Worm (Caenorhabditis elegans) whole organism, mixed stage, embryonic: Measurements from ENCODE around the gene npr-39.

Experiments
- bed-3 ChIP-seq: fragments of 200-800 bp; sonication (Bioruptor generic); optimal IDR thresholded peaks from 3 replicates; lab custom pipeline; 2018; ENCODE audit warnings: mild to moderate bottlenecking, missing genetic modification characterization, moderate library complexity, missing compliant biosample characterization
- cnd-1 ChIP-seq: fragments of 200-800 bp; sonication (Bioruptor generic); optimal IDR thresholded peaks from 2 replicates; lab custom pipeline; 2018; ENCODE audit warnings: mild to moderate bottlenecking, missing genetic modification characterization, missing compliant biosample characterization
- mls-2 ChIP-seq: sonication (generic microtip); optimal IDR thresholded peaks from 2 replicates; lab custom pipeline; 2016; ENCODE audit warnings: mild to moderate bottlenecking, missing genetic modification characterization, moderate library complexity, missing compliant biosample characterization
- nhr-2 ChIP-seq: fragments of 150-350 bp; optimal IDR thresholded peaks from 2 replicates; lab custom pipeline; 2014; ENCODE audit warnings: missing biosample characterization, missing genetic modification characterization
- nhr-237 ChIP-seq: fragments of 150-350 bp; optimal IDR thresholded peaks from 2 replicates; lab custom pipeline; 2014; ENCODE audit warnings: missing biosample characterization, missing genetic modification characterization
- nhr-76 ChIP-seq: sonication (generic microtip); optimal IDR thresholded peaks from 2 replicates; lab custom pipeline; 2017; ENCODE audit warnings: missing biosample characterization, missing genetic modification characterization
- pha-4 ChIP-seq: fragments of 150-350 bp; optimal IDR thresholded peaks from 2 replicates; lab custom pipeline; 2018; ENCODE audit warnings: missing biosample characterization, missing genetic modification reagents, missing genetic modification characterization
- snpc-4 ChIP-seq: fragments of 150-350 bp; optimal IDR thresholded peaks from 2 replicates; lab custom pipeline; 2014; ENCODE audit warnings: missing biosample characterization, missing genetic modification characterization
- sptf-1 ChIP-seq: sonication (generic microtip); optimal IDR thresholded peaks from 2 replicates; lab custom pipeline; 2017; ENCODE audit warnings: mild to moderate bottlenecking, missing genetic modification characterization, moderate library complexity, missing compliant biosample characterization
- tbx-8 ChIP-seq: fragments of 200-800 bp; sonication (Bioruptor generic); optimal IDR thresholded peaks from 2 replicates; lab custom pipeline; 2018; ENCODE audit warnings: mild to moderate bottlenecking, missing genetic modification characterization, moderate library complexity, missing compliant biosample characterization
- unc-39 ChIP-seq: fragments of 150-350 bp; optimal IDR thresholded peaks from 2 replicates; lab custom pipeline; 2014; ENCODE audit warnings: missing biosample characterization, missing genetic modification characterization
- ztf-11 ChIP-seq: fragments of 150-350 bp; optimal IDR thresholded peaks from 2 replicates; lab custom pipeline; 2014; ENCODE audit warnings: missing biosample characterization, missing genetic modification characterization

- TF ChIP-seq nhr-76 (tag; lab: Kevin White, UChicago) (no peak), tbx-8 (GFP tag; lab: Kevin White, UChicago) (no peak), mls-2 (tag; lab: Kevin White, UChicago) (no peak), sptf-1 (no peak), nhr-237 (tag; lab: Kevin White, UChicago) (no peak), nhr-2 (tag; lab: Kevin White, UChicago) (no peak), cnd-1 (tag; lab: Kevin White, UChicago) (no peak), ztf-11 (tag; lab: Kevin White, UChicago) (no peak), pha-4 (tag; lab: Kevin White, UChicago) (no peak), snpc-4 (tag; lab: Kevin White, UChicago) (no peak), bed-3 (GFP tag; lab: Kevin White, UChicago) (no peak), unc-39 (tag; lab: Kevin White, UChicago) (no peak)
These were observed 18.0 kb downstream of the npr-39 start, which contains the start of gene R04B5.6 for ce11 chrV:10084864-10085263.
